Worm (Caenorhabditis elegans): ENCODE data around the gene F37C4.5.

- no peak for TF ChIP-seq ama-1 (optimal IDR thresholded peaks at IDR 0.05)
- TF ChIP-seq nhr-12 (tag; optimal IDR thresholded peaks at IDR 0.05) = no peak
- no peak for TF ChIP-seq skn-1 (tag; optimal IDR thresholded peaks at IDR 0.05)
- TF ChIP-seq elt-2 (tag; optimal IDR thresholded peaks at IDR 0.05) = no peak
- no peak for TF ChIP-seq snpc-4 (tag; optimal IDR thresholded peaks at IDR 0.05)
- no peak for TF ChIP-seq jun-1 (tag; optimal IDR thresholded peaks at IDR 0.05)
- no peak for TF ChIP-seq ceh-82 (tag; optimal IDR thresholded peaks at IDR 0.05)
- no peak for TF ChIP-seq egl-27 (tag; optimal IDR thresholded peaks at IDR 0.05)
- TF ChIP-seq nhr-76 (tag; optimal IDR thresholded peaks at IDR 0.05) = no peak
- no peak for TF ChIP-seq nhr-237 (tag; optimal IDR thresholded peaks at IDR 0.05)
- TF ChIP-seq ztf-11 (tag; optimal IDR thresholded peaks at IDR 0.05) = no peak
- no peak for TF ChIP-seq nhr-28 (tag; optimal IDR thresholded peaks at IDR 0.05)
- TF ChIP-seq nhr-25 (tag; optimal IDR thresholded peaks at IDR 0.05) = no peak
- TF ChIP-seq lin-39 (tag; optimal IDR thresholded peaks at IDR 0.05) = no peak
These were observed 24.6 kb downstream of the F37C4.5 start for ce11 chrIV:3848985-3849384.

Data from whole organism, L3 larva.